Worm (Caenorhabditis elegans) whole organism, midembryonic: Measurements from ENCODE around the gene tmed-1.

Experiments
- T22C8.4 ChIP-seq: fragments of 200-800 bp; sonication (Bioruptor generic); IDR thresholded peaks from 2 replicates; pipeline ENCODE4 v1.3.6; 2022; ENCODE audit warnings: missing genetic modification characterization, missing compliant biosample characterization
- cog-1 ChIP-seq: sonication (generic microtip); optimal IDR thresholded peaks from 2 replicates; lab custom pipeline; 2016; ENCODE audit warnings: missing genetic modification characterization, missing compliant biosample characterization
- flt-1 ChIP-seq: fragments of 200-800 bp; sonication (Bioruptor generic); IDR thresholded peaks from 2 replicates; pipeline ENCODE4 v1.3.6; 2022; ENCODE audit warnings: missing genetic modification characterization, missing compliant biosample characterization
- klf-2 ChIP-seq: fragments of 200-800 bp; sonication (Bioruptor generic); conservative IDR thresholded peaks from 2 replicates; pipeline ENCODE4 v1.3.6; 2022; ENCODE audit warnings: missing genetic modification reagents, missing genetic modification characterization, missing compliant biosample characterization
- med-1 ChIP-seq: sonication (generic microtip); optimal IDR thresholded peaks from 2 replicates; lab custom pipeline; 2017; ENCODE audit warnings: missing genetic modification characterization, mild to moderate bottlenecking, missing compliant biosample characterization, antibody characterized with exemption, missing genetic modification reagents; ENCODE audit not compliant: insufficient read depth
- ref-1 ChIP-seq: fragments of 200-800 bp; sonication (Bioruptor generic); conservative IDR thresholded peaks from 2 replicates; pipeline ENCODE4 v1.3.6; 2022; ENCODE audit warnings: missing genetic modification reagents, missing genetic modification characterization, missing compliant biosample characterization
- tab-1 ChIP-seq: fragments of 200-800 bp; sonication (Bioruptor generic); IDR thresholded peaks from 2 replicates; pipeline ENCODE4 v1.3.6; 2022; ENCODE audit warnings: missing genetic modification characterization, missing compliant biosample characterization
- ztf-23 ChIP-seq: fragments of 200-800 bp; sonication (Bioruptor generic); IDR thresholded peaks from 2 replicates; pipeline ENCODE4 v1.3.6; 2022; ENCODE audit warnings: missing genetic modification reagents, missing genetic modification characterization, missing compliant biosample characterization
- ztf-29 ChIP-seq: fragments of 200-800 bp; sonication (Bioruptor generic); IDR thresholded peaks from 2 replicates; pipeline ENCODE4 v1.3.6; 2022; ENCODE audit warnings: missing genetic modification reagents, missing genetic modification characterization, missing compliant biosample characterization

The tmed-1 gene

DNA sequence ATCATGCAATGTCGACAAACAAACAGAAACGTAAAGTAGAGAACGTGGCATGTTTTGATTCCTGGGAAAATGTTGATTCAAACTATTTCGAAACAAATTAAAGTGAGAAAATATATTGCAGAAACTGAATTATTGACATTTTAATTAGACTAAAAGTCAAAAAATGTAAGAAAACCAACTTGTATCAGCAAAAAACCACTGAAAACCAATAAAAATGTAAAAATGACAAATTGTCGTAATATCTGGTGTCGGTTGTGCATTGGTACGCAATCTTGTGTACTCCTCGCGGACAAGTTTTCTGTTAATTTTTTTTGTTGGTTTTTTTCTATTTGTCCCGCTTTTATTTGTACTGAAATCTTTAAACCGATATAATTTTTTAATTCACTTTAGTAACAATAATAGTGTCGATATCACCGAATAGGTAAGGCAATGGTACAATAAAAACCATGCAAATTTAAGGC is 48.2 kb downstream of the tmed-1 start, which contains the start of gene T12G3.11:
Gene T12G3.11 (minus strand): TSS at position 51 of the 461 bp plus-strand sequence.
- no peak for TF ChIP-seq klf-2 (GFP tag; lab: Robert Waterston, UW)
- no peak for TF ChIP-seq ztf-23 (GFP tag; lab: Robert Waterston, UW)
- no peak for TF ChIP-seq flt-1 (GFP tag; lab: Robert Waterston, UW)
- TF ChIP-seq T22C8.4 (GFP tag; lab: Robert Waterston, UW), result no peak
- TF ChIP-seq cog-1 (tag; lab: Kevin White, UChicago), result no peak

ce11 chrIV:12029074-12029473 is 48.9 kb downstream of the tmed-1 start, which contains the start of gene tgn-38:
tgn-38 (minus strand) TSS chrIV:12029174.
- TF ChIP-seq ztf-29 (GFP tag; lab: Robert Waterston, UW) (no peak), tab-1 (GFP tag; lab: Robert Waterston, UW) (no peak), ref-1 (GFP tag; lab: Robert Waterston, UW) (no peak), med-1 (GFP tag; lab: Kevin White, UChicago) (no peak), flt-1 (GFP tag; lab: Robert Waterston, UW) (no peak), klf-2 (GFP tag; lab: Robert Waterston, UW) (no peak), T22C8.4 (GFP tag; lab: Robert Waterston, UW) (no peak), ztf-23 (GFP tag; lab: Robert Waterston, UW) (no peak), cog-1 (tag; lab: Kevin White, UChicago) (no peak)
